Worm (Caenorhabditis elegans) whole organism, L3 larva: Measurements from ENCODE around the gene otpl-5.

Source experiments
- ama-1 ChIP-seq: fragments of 150-350 bp; optimal IDR thresholded peaks from 2 replicates; lab custom pipeline; 2018
- fkh-10 ChIP-seq: sonication (generic microtip); optimal IDR thresholded peaks from 2 replicates; lab custom pipeline; 2017; ENCODE audit warnings: missing biosample characterization, missing genetic modification reagents, missing genetic modification characterization
- nhr-77 ChIP-seq: fragments of 150-350 bp; optimal IDR thresholded peaks from 2 replicates; lab custom pipeline; 2014; ENCODE audit warnings: missing biosample characterization, missing genetic modification characterization
- snpc-4 ChIP-seq: fragments of 150-350 bp; optimal IDR thresholded peaks from 2 replicates; lab custom pipeline; 2014; ENCODE audit warnings: missing biosample characterization, missing genetic modification characterization
- unc-39 ChIP-seq: sonication (generic microtip); optimal IDR thresholded peaks from 4 replicates; lab custom pipeline; 2017; ENCODE audit warnings: missing biosample characterization, missing genetic modification characterization

ce11 chrV:8495965-8496364 lies 33.4 kb upstream of the otpl-5 start:
- no peak for TF ChIP-seq ama-1 (lab: Kevin White, UChicago)
- no peak for TF ChIP-seq nhr-77
- TF ChIP-seq snpc-4: peak; percentile 4
- TF ChIP-seq fkh-10 (GFP tag; lab: Kevin White, UChicago): no peak
- no peak for TF ChIP-seq unc-39 (tag; lab: Kevin White, UChicago)
